Worm (Caenorhabditis elegans): Measurements from ENCODE around the gene C04G6.4.
A peak's percentile ranks its signal among the peaks of the same experiment; 100 is the strongest.

C04G6.4 gene

DNA sequence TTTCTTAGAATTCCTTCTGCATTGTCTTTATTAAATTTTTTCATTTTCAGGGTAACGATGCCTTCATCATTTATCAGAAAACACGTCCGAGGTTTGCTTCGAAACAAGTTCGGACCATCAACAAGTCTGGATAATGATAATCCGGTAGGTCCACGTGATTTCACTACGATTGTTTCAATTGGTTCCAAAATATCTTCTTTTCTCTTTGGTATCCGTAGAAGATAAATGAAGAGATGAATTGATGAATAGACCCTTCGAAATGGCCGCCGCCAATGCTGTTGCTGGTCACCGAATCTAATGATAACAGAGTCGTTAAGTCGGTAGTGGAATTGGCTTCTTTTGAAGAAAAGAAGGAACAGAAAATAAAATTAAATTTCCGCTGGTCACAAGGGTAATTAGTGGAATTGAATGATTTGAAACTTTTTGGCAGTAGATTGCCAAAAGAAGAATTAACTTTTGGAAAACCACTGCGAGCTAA is 33.3 kb downstream of the C04G6.4 start, which contains the start of gene F33G12.6:
F33G12.6 (plus strand) TSS at position 51 of the 478 bp plus-strand sequence.
- TF ChIP-seq blmp-1 (tag; optimal IDR thresholded peaks at IDR 0.05), result peak; percentile 65
- TF ChIP-seq lin-39 (tag; optimal IDR thresholded peaks at IDR 0.05), result no peak
- TF ChIP-seq fkh-10 (GFP tag; optimal IDR thresholded peaks at IDR 0.05), result no peak
- TF ChIP-seq nhr-85 (tag), result peak; percentile 81
- peak in 1 of 2 experiments; percentile 44 for TF ChIP-seq mdl-1 (tag; optimal IDR thresholded peaks at IDR 0.05)
- TF ChIP-seq snu-23 (GFP tag; optimal IDR thresholded peaks at IDR 0.05), result peak; percentile 31
- TF ChIP-seq nhr-11 (tag; optimal IDR thresholded peaks at IDR 0.05), result no peak
- no peak for TF ChIP-seq lin-15B (tag; optimal IDR thresholded peaks at IDR 0.05)
- peak; percentile 40 for TF ChIP-seq unc-130 (tag; optimal IDR thresholded peaks at IDR 0.05)
- no peak for TF ChIP-seq nhr-84 (tag; optimal IDR thresholded peaks at IDR 0.05)
- peak; percentile 24 for TF ChIP-seq nhr-71 (tag; optimal IDR thresholded peaks at IDR 0.05)
- peak; percentile 52 for TF ChIP-seq mep-1 (tag; optimal IDR thresholded peaks at IDR 0.05)
- TF ChIP-seq rnt-1 (tag; optimal IDR thresholded peaks at IDR 0.05), result peak; percentile 45
- peak in 1 of 2 experiments; percentile 15 for TF ChIP-seq lsy-2 (tag; optimal IDR thresholded peaks at IDR 0.05)
- TF ChIP-seq tbx-2 (tag; optimal IDR thresholded peaks at IDR 0.05), result peak; percentile 38
- peak; percentile 69 for TF ChIP-seq lin-14 (GFP tag; optimal IDR thresholded peaks at IDR 0.05)
- TF ChIP-seq snpc-4 (tag; optimal IDR thresholded peaks at IDR 0.05), result no peak
- no peak for TF ChIP-seq nhr-20 (tag; optimal IDR thresholded peaks at IDR 0.05)
- TF ChIP-seq elt-3 (tag; optimal IDR thresholded peaks at IDR 0.05), result peak in 2 of 6 experiments; percentile 19 to 46
- no peak for TF ChIP-seq nhr-77 (tag; optimal IDR thresholded peaks at IDR 0.05)

DNA sequence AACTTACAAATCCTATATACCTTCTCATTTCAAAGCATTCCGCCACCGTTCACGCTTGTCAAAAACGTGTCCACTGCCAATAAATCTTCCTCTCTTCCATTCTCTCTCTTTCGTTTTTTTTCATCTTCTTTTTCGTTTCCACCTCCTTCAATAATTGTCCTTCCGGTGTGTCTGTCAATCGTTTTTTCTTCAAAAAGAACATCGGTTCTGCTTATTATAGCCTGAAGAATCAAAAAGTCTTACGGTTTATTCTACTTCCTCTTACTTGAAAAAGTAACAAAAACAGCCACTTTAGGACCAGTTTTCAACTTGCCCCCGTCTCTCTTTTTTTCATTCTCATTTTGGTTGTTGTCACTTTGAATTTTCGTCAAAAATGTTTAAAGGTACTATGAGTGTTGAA is 34.0 kb downstream of the C04G6.4 start:
- TF ChIP-seq tbx-2 (tag; optimal IDR thresholded peaks at IDR 0.05) (peak; percentile 34), lin-39 (tag; optimal IDR thresholded peaks at IDR 0.05) (no peak), xbp-1 (tag; optimal IDR thresholded peaks at IDR 0.05) (no peak), mef-2 (tag; optimal IDR thresholded peaks at IDR 0.05) (no peak), nhr-90 (tag; optimal IDR thresholded peaks at IDR 0.05; ENCODE audit: poor library complexity) (peak; percentile 10), snu-23 (GFP tag; optimal IDR thresholded peaks at IDR 0.05) (no peak), ceh-8 (GFP tag; optimal IDR thresholded peaks at IDR 0.05) (no peak), elt-2 (tag; optimal IDR thresholded peaks at IDR 0.05) (no peak), nhr-20 (tag; optimal IDR thresholded peaks at IDR 0.05) (peak; percentile 38), lin-15B (tag; optimal IDR thresholded peaks at IDR 0.05) (no peak), snpc-4 (tag; optimal IDR thresholded peaks at IDR 0.05) (no peak), sup-37 (GFP tag; optimal IDR thresholded peaks at IDR 0.05) (no peak), ces-1 (GFP tag; optimal IDR thresholded peaks at IDR 0.05) (no peak), lin-14 (GFP tag; optimal IDR thresholded peaks at IDR 0.05) (peak; percentile 43), lin-35 (GFP tag; optimal IDR thresholded peaks at IDR 0.05) (peak in 1 of 2 experiments; percentile 15), swsn-7 (tag; optimal IDR thresholded peaks at IDR 0.05) (no peak), lin-13 (GFP tag; optimal IDR thresholded peaks at IDR 0.05) (no peak), nhr-85 (tag) (peak; percentile 77), ceh-90 (tag; optimal IDR thresholded peaks at IDR 0.05) (no peak), pag-3 (tag; optimal IDR thresholded peaks at IDR 0.05; ENCODE audit: borderline replicate concordance, insufficient read depth) (no peak), aha-1 (tag; optimal IDR thresholded peaks at IDR 0.05) (no peak), hlh-4 (tag; optimal IDR thresholded peaks at IDR 0.05) (no peak), egl-13 (tag; optimal IDR thresholded peaks at IDR 0.05) (no peak), hlh-17 (GFP tag; optimal IDR thresholded peaks at IDR 0.05; ENCODE audit: borderline replicate concordance) (no peak), pqm-1 (tag; optimal IDR thresholded peaks at IDR 0.05) (no peak), nhr-11 (tag; optimal IDR thresholded peaks at IDR 0.05) (no peak), blmp-1 (tag; optimal IDR thresholded peaks at IDR 0.05) (peak; percentile 42), grh-1 (GFP tag; IDR thresholded peaks at IDR 0.05) (peak; percentile 48), lsy-2 (tag; optimal IDR thresholded peaks at IDR 0.05) (peak in 1 of 2 experiments; percentile 15), unc-62 (GFP tag; optimal IDR thresholded peaks at IDR 0.05) (no peak), nhr-237 (tag; optimal IDR thresholded peaks at IDR 0.05) (no peak), C34B4.2 (tag; optimal IDR thresholded peaks at IDR 0.05) (no peak), nhr-19 (GFP tag; conservative IDR thresholded peaks at IDR 0.05) (no peak), ztf-11 (tag; optimal IDR thresholded peaks at IDR 0.05) (no peak), mep-1 (tag; optimal IDR thresholded peaks at IDR 0.05) (peak; percentile 16), nhr-28 (tag; optimal IDR thresholded peaks at IDR 0.05) (no peak), alr-1 (tag; optimal IDR thresholded peaks at IDR 0.05; ENCODE audit: borderline replicate concordance) (no peak), ceh-63 (GFP tag; optimal IDR thresholded peaks at IDR 0.05) (no peak), zag-1 (tag; optimal IDR thresholded peaks at IDR 0.05) (no peak), fos-1 (tag; optimal IDR thresholded peaks at IDR 0.05) (no peak)
